Worm (Caenorhabditis elegans): ENCODE data around the gene R03A10.5.

DNA sequence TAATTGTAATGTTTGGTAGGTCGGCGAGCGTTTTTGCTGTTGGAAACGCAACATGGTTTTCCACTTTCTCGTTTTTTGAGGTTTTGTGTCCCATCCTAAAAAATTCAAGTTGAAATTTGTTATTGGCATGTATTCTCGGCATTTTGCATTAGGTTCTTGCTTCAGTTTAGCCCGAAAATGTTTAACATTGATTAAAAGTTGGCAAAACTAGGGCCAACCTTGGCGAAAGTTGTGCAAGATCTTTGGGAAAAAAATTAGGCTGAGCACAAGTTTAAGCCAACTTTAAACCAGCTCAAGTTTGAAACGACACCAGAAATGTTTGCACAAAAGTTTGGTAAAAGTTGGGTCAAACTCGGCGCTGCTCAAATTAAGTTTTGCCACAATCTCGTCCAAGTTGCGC is 30.8 kb downstream of the R03A10.5 start, which contains the start of gene exc-1:
- no peak for TF ChIP-seq zag-1 (tag; optimal IDR thresholded peaks at IDR 0.05)
- TF ChIP-seq snpc-4 (tag; optimal IDR thresholded peaks at IDR 0.05): no peak
- no peak for TF ChIP-seq pqm-1 (tag; optimal IDR thresholded peaks at IDR 0.05)
- no peak for TF ChIP-seq nhr-43 (tag; optimal IDR thresholded peaks at IDR 0.05; ENCODE audit: poor library complexity, severe bottlenecking)
- TF ChIP-seq lin-15B (tag; optimal IDR thresholded peaks at IDR 0.05): no peak
- TF ChIP-seq egl-27 (tag; optimal IDR thresholded peaks at IDR 0.05): no peak
- no peak for TF ChIP-seq pha-4 (tag; optimal IDR thresholded peaks at IDR 0.05)
- no peak for TF ChIP-seq nhr-237 (tag; optimal IDR thresholded peaks at IDR 0.05)
- TF ChIP-seq jun-1 (tag; optimal IDR thresholded peaks at IDR 0.05): no peak
- TF ChIP-seq nhr-11 (tag; optimal IDR thresholded peaks at IDR 0.05): no peak

All from whole organism, L3 larva.